Worm (Caenorhabditis elegans) whole organism, midembryonic: ENCODE data around the gene ztf-31.

Experiments used
- T22C8.4 ChIP-seq: fragments of 200-800 bp; sonication (Bioruptor generic); IDR thresholded peaks from 2 replicates; pipeline ENCODE4 v1.3.6; 2022; ENCODE audit warnings: missing genetic modification characterization, missing compliant biosample characterization
- cog-1 ChIP-seq: sonication (generic microtip); optimal IDR thresholded peaks from 2 replicates; lab custom pipeline; 2016; ENCODE audit warnings: missing genetic modification characterization, missing compliant biosample characterization
- flt-1 ChIP-seq: fragments of 200-800 bp; sonication (Bioruptor generic); IDR thresholded peaks from 2 replicates; pipeline ENCODE4 v1.3.6; 2022; ENCODE audit warnings: missing genetic modification characterization, missing compliant biosample characterization
- klf-2 ChIP-seq: fragments of 200-800 bp; sonication (Bioruptor generic); conservative IDR thresholded peaks from 2 replicates; pipeline ENCODE4 v1.3.6; 2022; ENCODE audit warnings: missing genetic modification reagents, missing genetic modification characterization, missing compliant biosample characterization
- med-1 ChIP-seq: sonication (generic microtip); optimal IDR thresholded peaks from 2 replicates; lab custom pipeline; 2017; ENCODE audit warnings: missing genetic modification characterization, mild to moderate bottlenecking, missing compliant biosample characterization, antibody characterized with exemption, missing genetic modification reagents; ENCODE audit not compliant: insufficient read depth
- ref-1 ChIP-seq: fragments of 200-800 bp; sonication (Bioruptor generic); conservative IDR thresholded peaks from 2 replicates; pipeline ENCODE4 v1.3.6; 2022; ENCODE audit warnings: missing genetic modification reagents, missing genetic modification characterization, missing compliant biosample characterization
- tab-1 ChIP-seq: fragments of 200-800 bp; sonication (Bioruptor generic); IDR thresholded peaks from 2 replicates; pipeline ENCODE4 v1.3.6; 2022; ENCODE audit warnings: missing genetic modification characterization, missing compliant biosample characterization
- ztf-23 ChIP-seq: fragments of 200-800 bp; sonication (Bioruptor generic); IDR thresholded peaks from 2 replicates; pipeline ENCODE4 v1.3.6; 2022; ENCODE audit warnings: missing genetic modification reagents, missing genetic modification characterization, missing compliant biosample characterization
- ztf-29 ChIP-seq: fragments of 200-800 bp; sonication (Bioruptor generic); IDR thresholded peaks from 2 replicates; pipeline ENCODE4 v1.3.6; 2022; ENCODE audit warnings: missing genetic modification reagents, missing genetic modification characterization, missing compliant biosample characterization

Gene ztf-31

DNA sequence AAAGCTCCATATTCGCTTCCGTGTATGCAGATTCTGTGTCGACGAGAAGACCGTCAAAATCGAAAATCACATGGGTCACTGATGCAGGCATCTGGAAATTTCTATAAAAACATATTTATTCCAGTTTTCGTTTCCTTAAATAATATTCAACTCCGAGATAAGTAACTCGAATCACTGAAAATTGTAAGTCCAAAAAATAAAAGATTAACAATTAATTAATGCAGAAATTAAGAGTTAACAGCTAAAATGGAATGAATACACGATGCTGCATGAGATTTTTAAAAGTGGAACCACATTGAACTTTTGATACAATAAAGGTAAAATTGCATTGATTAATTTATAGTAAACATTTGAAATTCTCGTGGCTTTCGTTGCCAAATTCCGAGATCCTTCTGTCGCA is 10.3 kb upstream of the ztf-31 start, which contains the start of gene R151.10:
TSS of gene R151.10 (minus strand) at position 101 of the 400 bp plus-strand sequence.
- TF ChIP-seq cog-1 (tag; lab: Kevin White, UChicago) (no peak), ref-1 (GFP tag; lab: Robert Waterston, UW) (no peak), ztf-23 (GFP tag; lab: Robert Waterston, UW) (no peak), flt-1 (GFP tag; lab: Robert Waterston, UW) (no peak), med-1 (GFP tag; lab: Kevin White, UChicago) (no peak), ztf-29 (GFP tag; lab: Robert Waterston, UW) (no peak), T22C8.4 (GFP tag; lab: Robert Waterston, UW) (no peak), klf-2 (no peak), tab-1 (GFP tag; lab: Robert Waterston, UW) (no peak)

DNA sequence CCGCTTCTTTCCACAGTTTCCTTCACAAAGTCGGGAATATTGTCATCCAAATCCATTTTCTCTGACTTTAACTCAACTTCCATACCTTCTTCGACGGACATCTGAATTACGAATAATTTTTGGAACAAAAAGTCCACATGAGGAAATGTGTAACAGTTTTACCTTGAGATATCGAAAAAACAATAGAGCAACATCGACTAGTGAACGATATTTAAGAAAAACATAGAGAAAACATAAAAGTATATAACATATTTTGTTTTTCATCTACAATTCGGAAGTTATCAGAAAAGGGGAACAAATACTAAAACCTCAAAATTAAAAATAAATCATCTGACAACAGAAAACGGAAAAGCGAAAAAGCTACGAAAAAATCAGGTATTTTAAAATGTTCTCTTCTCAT is 8.4 kb upstream of the ztf-31 start, which contains the start of gene adr-2:
TSS of gene adr-2 (minus strand) at position 101 of the 400 bp plus-strand sequence.
- TF ChIP-seq klf-2 (no peak), flt-1 (GFP tag; lab: Robert Waterston, UW) (no peak), ztf-23 (GFP tag; lab: Robert Waterston, UW) (no peak), ref-1 (GFP tag; lab: Robert Waterston, UW) (no peak), tab-1 (GFP tag; lab: Robert Waterston, UW) (no peak), T22C8.4 (GFP tag; lab: Robert Waterston, UW) (no peak), cog-1 (tag; lab: Kevin White, UChicago) (no peak), med-1 (GFP tag; lab: Kevin White, UChicago) (no peak), ztf-29 (GFP tag; lab: Robert Waterston, UW) (no peak)

DNA sequence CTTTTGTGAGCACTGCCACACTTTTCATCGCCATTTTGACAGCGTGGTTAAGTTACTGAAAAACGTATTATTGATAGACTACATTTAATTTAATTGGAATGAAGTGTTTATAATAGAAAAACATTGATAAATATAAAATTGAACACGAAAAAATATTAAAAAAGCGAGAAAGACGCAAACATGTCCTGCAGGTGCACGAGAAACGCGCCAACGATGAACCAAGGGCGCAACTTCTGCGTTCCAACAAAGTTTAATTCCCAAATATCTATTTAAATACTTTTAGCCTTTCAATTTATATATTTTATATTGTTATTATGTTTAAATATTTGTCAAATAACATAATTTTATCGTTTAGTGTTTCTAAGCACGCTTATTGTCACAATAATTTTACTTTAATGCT is 7.0 kb upstream of the ztf-31 start, which contains the start of gene ndus-8:
TSS of gene ndus-8 (minus strand) at position 55 of the 400 bp plus-strand sequence.
- no peak for TF ChIP-seq ref-1 (GFP tag; lab: Robert Waterston, UW)
- peak; percentile 21 for TF ChIP-seq cog-1 (tag; lab: Kevin White, UChicago)

DNA sequence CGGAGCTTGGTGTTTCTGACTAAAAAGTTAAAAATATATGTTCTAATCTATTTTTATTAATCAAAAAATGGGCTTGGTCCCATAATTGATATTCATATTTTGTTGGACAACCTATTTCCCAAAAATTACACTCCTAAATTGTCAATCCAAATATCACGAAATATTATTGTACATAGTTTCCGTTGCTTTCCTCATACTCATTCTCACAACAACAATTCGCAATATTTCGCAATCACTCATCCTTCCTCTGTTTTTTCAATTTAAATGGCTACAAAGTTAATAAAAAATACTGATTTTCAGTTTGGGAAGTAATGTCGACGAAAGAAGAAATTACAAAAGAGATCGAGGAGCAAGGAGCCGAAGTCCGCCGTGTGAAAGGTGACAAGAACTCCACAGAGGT is 2.4 kb upstream of the ztf-31 start, which contains the start of gene pars-1:
TSS of gene pars-1 (plus strand) at position 301 of the 400 bp plus-strand sequence.
- TF ChIP-seq ref-1 (GFP tag; lab: Robert Waterston, UW): no peak
- TF ChIP-seq cog-1 (tag; lab: Kevin White, UChicago): no peak
- no peak for TF ChIP-seq ztf-29 (GFP tag; lab: Robert Waterston, UW)
- no peak for TF ChIP-seq flt-1 (GFP tag; lab: Robert Waterston, UW)
- TF ChIP-seq ztf-23 (GFP tag; lab: Robert Waterston, UW): no peak
- TF ChIP-seq tab-1 (GFP tag; lab: Robert Waterston, UW): no peak
- no peak for TF ChIP-seq T22C8.4 (GFP tag; lab: Robert Waterston, UW)
- no peak for TF ChIP-seq klf-2
- no peak for TF ChIP-seq med-1 (GFP tag; lab: Kevin White, UChicago)

DNA sequence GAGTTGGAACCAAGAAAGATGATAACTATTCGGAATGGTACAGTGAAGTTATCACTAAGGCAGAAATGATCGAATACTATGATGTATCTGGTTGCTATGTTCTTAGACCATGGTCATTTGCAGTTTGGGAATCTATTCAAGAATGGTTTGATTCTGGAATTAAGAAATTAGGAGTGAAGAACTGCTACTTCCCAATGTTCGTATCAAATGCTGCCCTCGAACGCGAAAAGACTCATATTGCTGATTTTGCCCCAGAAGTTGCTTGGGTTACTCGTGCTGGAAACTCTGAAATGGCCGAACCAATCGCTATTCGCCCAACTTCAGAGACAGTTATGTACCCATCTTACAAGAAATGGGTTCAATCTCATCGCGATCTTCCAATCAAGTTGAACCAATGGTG is 1.7 kb upstream of the ztf-31 start:
- TF ChIP-seq med-1 (GFP tag; lab: Kevin White, UChicago) (no peak), ztf-23 (GFP tag; lab: Robert Waterston, UW) (no peak), tab-1 (GFP tag; lab: Robert Waterston, UW) (no peak), T22C8.4 (GFP tag; lab: Robert Waterston, UW) (no peak), ztf-29 (GFP tag; lab: Robert Waterston, UW) (no peak), ref-1 (GFP tag; lab: Robert Waterston, UW) (no peak), klf-2 (no peak), cog-1 (tag; lab: Kevin White, UChicago) (no peak), flt-1 (GFP tag; lab: Robert Waterston, UW) (no peak)

DNA sequence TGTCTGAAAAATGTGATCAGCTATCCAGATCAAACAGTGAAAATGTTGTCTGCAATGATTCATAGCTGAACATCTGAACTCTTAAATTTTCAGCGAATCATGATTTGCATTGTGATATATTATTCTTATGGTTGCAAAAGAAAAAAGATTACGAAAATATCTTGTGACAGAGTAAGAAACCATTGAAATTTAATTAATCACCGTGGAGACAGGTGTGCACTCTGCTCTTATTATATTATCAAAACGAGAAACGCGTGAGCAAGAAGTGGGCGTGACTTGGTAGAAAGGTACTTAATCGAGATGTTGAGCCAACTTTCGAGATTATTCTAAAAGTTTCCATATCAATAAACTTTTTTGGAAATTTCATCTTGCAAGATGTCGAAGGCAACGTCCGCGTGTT is 1.8 kb downstream of the ztf-31 start, which contains the start of gene osm-10:
TSS of gene osm-10 (plus strand) at position 293 of the 400 bp plus-strand sequence.
- TF ChIP-seq cog-1 (tag; lab: Kevin White, UChicago): no peak
- TF ChIP-seq ztf-23 (GFP tag; lab: Robert Waterston, UW): no peak
- no peak for TF ChIP-seq flt-1 (GFP tag; lab: Robert Waterston, UW)
- no peak for TF ChIP-seq tab-1 (GFP tag; lab: Robert Waterston, UW)
- no peak for TF ChIP-seq T22C8.4 (GFP tag; lab: Robert Waterston, UW)

DNA sequence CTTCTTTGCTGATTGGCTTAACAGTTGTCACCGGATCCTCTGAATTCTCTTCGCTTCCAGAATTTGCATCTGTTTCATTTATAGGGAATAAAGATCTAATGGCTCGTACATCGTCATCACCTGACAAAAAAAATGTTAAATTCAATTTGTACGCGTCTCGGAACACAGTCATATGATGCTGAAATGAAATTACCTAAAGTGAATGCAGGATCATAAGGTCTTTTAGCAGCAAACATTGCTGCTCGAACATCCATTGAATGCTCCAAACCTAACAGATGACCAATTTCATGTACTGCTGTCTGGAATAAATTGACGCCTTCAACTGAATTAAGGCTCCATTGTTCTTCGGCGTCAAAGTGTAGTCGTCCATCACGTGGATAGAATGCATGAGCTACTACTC is 5.2 kb downstream of the ztf-31 start:
- TF ChIP-seq T22C8.4 (GFP tag; lab: Robert Waterston, UW): no peak
- TF ChIP-seq ztf-23 (GFP tag; lab: Robert Waterston, UW): no peak
- TF ChIP-seq cog-1 (tag; lab: Kevin White, UChicago): no peak
- TF ChIP-seq flt-1 (GFP tag; lab: Robert Waterston, UW): no peak
- TF ChIP-seq klf-2: no peak
- no peak for TF ChIP-seq ztf-29 (GFP tag; lab: Robert Waterston, UW)
- no peak for TF ChIP-seq med-1 (GFP tag; lab: Kevin White, UChicago)
- TF ChIP-seq tab-1 (GFP tag; lab: Robert Waterston, UW): no peak
- TF ChIP-seq ref-1 (GFP tag; lab: Robert Waterston, UW): no peak

DNA sequence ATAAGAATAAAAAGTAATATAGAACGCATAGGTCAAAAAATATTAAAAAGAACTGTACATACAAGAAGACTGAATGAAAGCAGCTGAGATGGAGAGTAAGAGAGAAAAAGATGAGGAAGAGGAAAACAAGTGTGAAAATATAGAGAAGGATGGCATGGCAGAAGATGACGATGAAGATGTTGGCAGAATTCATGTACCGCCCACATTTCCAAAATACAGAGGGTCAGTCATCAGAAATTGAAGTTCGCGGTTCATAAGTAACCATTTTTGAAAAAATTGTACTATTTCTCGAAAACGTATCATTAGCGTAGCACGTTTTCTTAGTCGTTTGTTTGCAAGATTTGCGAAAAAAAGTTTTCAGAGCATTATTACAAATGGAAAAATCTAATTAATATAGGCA is 6.6 kb downstream of the ztf-31 start, which contains the start of gene zmp-6:
TSS of gene zmp-6 (minus strand) at position 101 of the 400 bp plus-strand sequence.
- TF ChIP-seq ztf-29 (GFP tag; lab: Robert Waterston, UW) (no peak), ref-1 (GFP tag; lab: Robert Waterston, UW) (no peak), med-1 (GFP tag; lab: Kevin White, UChicago) (no peak), ztf-23 (GFP tag; lab: Robert Waterston, UW) (no peak), klf-2 (no peak), T22C8.4 (GFP tag; lab: Robert Waterston, UW) (no peak)

DNA sequence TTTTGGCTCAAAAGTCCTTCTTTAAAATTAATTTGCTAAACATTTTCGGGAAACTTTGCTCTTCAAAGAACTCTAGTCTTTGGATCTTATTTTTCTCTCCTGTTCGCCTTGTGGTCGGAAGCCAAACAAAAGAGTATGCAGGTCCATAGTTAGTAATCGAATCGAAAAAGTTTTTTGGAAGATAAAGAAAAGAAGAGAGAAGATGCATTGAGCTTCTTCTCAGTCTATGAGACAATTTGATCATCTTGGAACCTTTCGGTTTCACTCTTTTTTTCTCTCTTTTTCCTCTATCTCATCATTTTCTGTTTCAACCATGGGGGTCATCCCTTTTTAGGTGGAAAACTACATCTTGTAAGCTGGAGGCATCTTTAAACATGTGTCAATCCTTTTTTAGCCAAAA is 12.5 kb downstream of the ztf-31 start:
- TF ChIP-seq cog-1 (tag; lab: Kevin White, UChicago) (no peak), flt-1 (GFP tag; lab: Robert Waterston, UW) (no peak), klf-2 (no peak), tab-1 (GFP tag; lab: Robert Waterston, UW) (no peak), T22C8.4 (GFP tag; lab: Robert Waterston, UW) (no peak), ztf-29 (GFP tag; lab: Robert Waterston, UW) (no peak), med-1 (GFP tag; lab: Kevin White, UChicago) (no peak), ref-1 (GFP tag; lab: Robert Waterston, UW) (no peak), ztf-23 (GFP tag; lab: Robert Waterston, UW) (no peak)
